Worm (Caenorhabditis elegans): ENCODE measurements around the gene lgc-38.

- TF ChIP-seq snpc-4 (tag; optimal IDR thresholded peaks at IDR 0.05) (no peak), ceh-39 (tag; optimal IDR thresholded peaks at IDR 0.05) (no peak), nhr-237 (tag; optimal IDR thresholded peaks at IDR 0.05) (no peak), mls-2 (tag; optimal IDR thresholded peaks at IDR 0.05) (no peak), cnd-1 (tag; optimal IDR thresholded peaks at IDR 0.05) (no peak), mep-1 (tag; optimal IDR thresholded peaks at IDR 0.05) (no peak), elt-3 (tag; optimal IDR thresholded peaks at IDR 0.05) (no peak), lsy-2 (tag; optimal IDR thresholded peaks at IDR 0.05) (no peak), unc-62 (GFP tag; optimal IDR thresholded peaks at IDR 0.05) (no peak), ztf-11 (tag; optimal IDR thresholded peaks at IDR 0.05) (no peak), nhr-28 (tag; optimal IDR thresholded peaks at IDR 0.05) (no peak), mab-5 (tag; optimal IDR thresholded peaks at IDR 0.05) (no peak), zip-8 (tag; optimal IDR thresholded peaks at IDR 0.05) (no peak), elt-1 (tag; optimal IDR thresholded peaks at IDR 0.05; ENCODE audit: borderline replicate concordance, insufficient read depth) (no peak)
Measured at ce11 chrIII:7064185-7064584, 55.2 kb downstream of the lgc-38 start, which contains the start of gene R01H2.4.
